Fruit fly (Drosophila melanogaster) whole organism, larva: ENCODE measurements around the gene CG1840.

Source experiments
- noc ChIP-seq: fragments of 200-800 bp; sonication (Bioruptor generic); optimal IDR thresholded peaks from 3 replicates; lab custom pipeline; 2019; ENCODE audit warnings: missing biosample characterization, mild to moderate bottlenecking, missing genetic modification characterization, moderate library complexity

Gene CG1840

dm6 chrX:11873116-11873515 is 15.0 kb upstream of the CG1840 start, which contains the start of gene CG15739:
CG15739 (plus strand) TSS chrX:11873319.
- TF ChIP-seq noc = no peak

DNA sequence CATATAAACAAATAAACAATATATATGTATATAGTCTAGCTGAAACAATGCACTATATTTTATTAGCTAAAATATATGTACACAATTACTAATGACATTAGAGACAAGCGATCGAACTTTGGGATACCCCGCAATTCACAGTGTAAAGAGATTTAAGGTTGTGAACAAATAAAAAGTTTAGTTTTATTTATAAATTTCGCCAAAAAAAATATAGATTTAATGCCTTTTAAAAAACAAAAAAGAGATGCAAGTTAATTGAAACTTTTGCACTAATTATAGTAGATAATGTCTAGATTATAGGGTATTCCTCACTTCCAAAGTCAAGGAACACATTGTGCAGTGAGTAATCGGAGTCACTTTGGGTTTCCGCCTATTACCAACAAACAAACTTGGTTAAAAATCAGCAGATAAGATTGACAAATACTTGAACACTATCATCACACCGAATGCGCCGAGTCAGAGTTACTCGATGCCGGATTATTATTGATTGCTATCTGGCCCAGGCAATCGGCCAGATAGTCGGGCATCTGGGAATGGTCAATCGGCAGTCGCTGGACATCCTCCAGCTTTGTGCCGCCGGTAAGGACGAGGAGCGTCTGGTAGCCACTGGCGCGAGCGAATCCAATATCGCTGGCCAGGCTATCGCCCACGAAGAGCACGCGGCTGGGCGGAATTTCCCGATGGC is 12.9 kb upstream of the CG1840 start:
- peak; percentile 40 for TF ChIP-seq noc

dm6 chrX:11877165-11877564 is 11.0 kb upstream of the CG1840 start, which contains the start of gene CG10352:
CG10352 (minus strand) TSS chrX:11877168.
- TF ChIP-seq noc = no peak

DNA sequence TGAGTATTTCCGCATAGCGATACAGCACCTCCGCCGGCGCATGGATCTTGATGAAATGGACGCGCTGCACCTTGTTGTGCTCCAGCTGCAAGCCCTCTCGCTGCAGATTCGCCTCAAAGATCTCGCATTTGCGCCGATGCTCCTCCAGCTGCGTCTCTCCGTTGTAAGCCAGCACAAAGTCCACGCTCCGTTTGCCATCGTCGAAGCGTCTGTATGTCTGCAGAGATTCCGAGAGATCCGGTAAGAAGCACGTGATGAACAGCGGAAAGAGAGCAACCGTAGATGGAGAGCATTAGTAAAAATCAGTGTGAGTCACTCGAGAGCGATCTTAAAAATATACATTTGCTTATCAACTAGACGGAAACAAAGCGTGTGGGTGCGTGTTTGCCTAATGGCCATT is 6.5 kb upstream of the CG1840 start:
- no peak for TF ChIP-seq noc

DNA sequence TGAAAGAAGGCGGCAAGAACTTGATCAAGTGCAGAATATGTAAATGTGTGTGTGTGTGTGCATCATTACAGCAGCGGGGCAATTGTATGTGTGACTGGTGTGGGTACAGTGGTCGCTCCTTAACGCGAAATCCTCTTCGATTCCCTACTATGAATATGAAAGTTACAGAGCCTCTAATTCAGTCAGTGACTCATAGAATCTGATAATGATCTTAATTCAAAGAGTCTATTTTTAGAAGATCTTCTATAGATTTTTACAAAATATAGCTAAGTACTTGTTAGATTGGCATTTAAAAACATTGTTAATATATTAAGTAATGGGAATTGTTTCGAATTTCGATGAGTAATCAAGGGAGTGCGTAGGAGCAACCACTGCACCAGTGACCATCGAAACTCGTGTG is 5.7 kb upstream of the CG1840 start:
- no peak for TF ChIP-seq noc

dm6 chrX:11884134-11884533 is 4.0 kb upstream of the CG1840 start:
- TF ChIP-seq noc = no peak

DNA sequence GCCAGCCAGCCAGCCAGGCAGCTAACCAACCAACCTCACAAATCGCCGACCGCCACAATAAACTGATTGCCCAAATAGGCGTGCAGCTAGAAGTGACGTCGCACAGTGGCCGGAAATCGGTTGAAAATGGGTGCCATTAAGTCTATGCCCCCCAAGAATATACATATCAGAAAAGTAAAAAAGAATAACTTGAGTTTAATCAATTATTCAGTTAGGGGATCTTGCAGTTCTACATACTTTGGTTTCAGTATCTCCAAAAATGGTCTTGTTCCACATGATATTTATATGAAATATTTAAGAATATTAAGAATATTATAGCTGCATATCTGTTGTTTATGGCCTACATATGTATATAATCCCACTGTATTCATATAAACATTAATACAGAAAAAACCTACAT is 2.8 kb upstream of the CG1840 start:
- peak; percentile 64 for TF ChIP-seq noc

dm6 chrX:11886976-11887375 is 1.2 kb upstream of the CG1840 start, which contains the start of the genes CG10353 and SelG:
CG10353 (minus strand) TSS chrX:11887162.
SelG (plus strand) TSS chrX:11887284.
- peak; percentile 32 for TF ChIP-seq noc

dm6 chrX:11891682-11892179 is 3.6 kb downstream of the CG1840 start, which contains the start of gene sicily:
sicily (plus strand) TSS chrX:11891732.
- no peak for TF ChIP-seq noc

dm6 chrX:11893643-11894042 is 5.5 kb downstream of the CG1840 start, which contains the start of gene wisp:
wisp (plus strand) TSS chrX:11893943.
- no peak for TF ChIP-seq noc

- no peak for TF ChIP-seq noc
These were observed 6.0 kb downstream of the CG1840 start for dm6 chrX:11894198-11894597.

DNA sequence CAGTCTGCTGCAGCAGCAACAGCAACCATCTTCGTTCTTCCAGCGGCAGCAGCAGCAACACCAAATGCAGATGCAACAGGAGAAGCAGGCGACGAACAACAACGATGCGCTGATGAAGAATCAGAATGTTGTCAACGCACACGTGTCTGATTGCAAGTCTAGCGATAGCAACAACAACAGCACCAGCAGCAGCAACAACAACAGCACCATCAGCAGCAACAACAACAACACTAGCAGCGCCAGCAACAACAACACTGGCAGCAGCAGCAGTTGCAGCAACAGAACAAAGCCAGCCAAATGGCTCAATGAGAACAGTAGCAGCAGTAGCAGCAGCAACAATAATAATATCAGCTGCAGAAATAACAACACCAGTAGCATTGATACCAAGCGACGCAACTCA is 7.0 kb downstream of the CG1840 start:
- TF ChIP-seq noc = no peak

DNA sequence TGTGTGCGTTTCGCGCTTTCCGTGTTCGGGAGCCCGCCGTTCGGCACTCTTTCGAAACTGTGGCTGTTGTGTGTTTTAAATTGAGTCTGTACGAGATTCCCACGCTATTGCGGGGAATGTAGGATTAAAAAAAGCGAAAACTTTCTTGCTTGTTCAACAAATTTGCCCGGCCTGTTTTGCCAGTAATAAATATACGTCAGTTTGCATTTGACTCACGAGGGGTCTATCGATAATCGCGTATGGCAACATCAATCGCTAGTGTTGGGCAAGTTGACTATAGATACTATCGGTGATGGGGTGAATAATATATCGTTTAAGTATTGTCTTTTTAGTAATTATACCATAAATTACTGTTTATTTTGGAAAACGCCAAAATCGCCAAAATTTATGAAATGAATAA is 17.0 kb downstream of the CG1840 start, which contains the start of gene Upf1:
TSS of gene Upf1 (minus strand) at position 228 of the 400 bp plus-strand sequence.
- TF ChIP-seq noc = no peak

dm6 chrX:11906818-11907281 is 18.7 kb downstream of the CG1840 start, which contains the start of gene CG43156:
CG43156 (minus strand) TSS chrX:11906868.
- TF ChIP-seq noc = no peak

DNA sequence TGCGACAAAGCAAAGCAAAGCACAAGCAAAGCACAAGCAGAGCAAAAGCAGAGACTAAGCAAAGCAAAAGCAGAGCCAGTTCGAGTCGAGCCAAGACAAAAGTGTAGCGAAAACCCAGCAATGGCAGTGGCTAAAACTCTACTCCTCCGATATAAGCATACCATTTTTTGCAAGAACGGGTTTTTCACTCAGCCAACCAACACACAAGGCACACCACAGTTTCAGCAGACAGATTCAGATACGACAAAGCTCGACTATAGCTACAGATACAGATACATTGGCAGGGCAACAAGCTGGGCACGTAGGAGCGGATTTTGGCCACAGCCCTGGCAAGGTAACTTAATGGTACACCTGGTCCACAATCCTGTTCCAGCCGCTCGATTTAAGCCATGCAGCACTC is 25.4 kb downstream of the CG1840 start:
- no peak for TF ChIP-seq noc

- TF ChIP-seq noc = peak; percentile 86
These were observed 27.0 kb downstream of the CG1840 start for dm6 chrX:11915154-11915593.

- TF ChIP-seq noc = no peak
These were observed 29.0 kb downstream of the CG1840 start, which contains the start of gene pot for dm6 chrX:11917056-11917633. pot (minus strand) TSS chrX:11917260.

- peak; percentile 82 for TF ChIP-seq noc
These were observed 32.8 kb downstream of the CG1840 start for dm6 chrX:11920959-11921358.
